Worm (Caenorhabditis elegans): ENCODE data around the gene F54F12.2.

The F54F12.2 gene

ce11 chrIII:13064213-13065184, 24.7 kb downstream of the F54F12.2 start:
- TF ChIP-seq tab-1 (GFP tag; IDR thresholded peaks at IDR 0.05) = no peak
- no peak for TF ChIP-seq flt-1 (GFP tag; IDR thresholded peaks at IDR 0.05)
- no peak for TF ChIP-seq ztf-29 (GFP tag; IDR thresholded peaks at IDR 0.05)
- TF ChIP-seq cog-1 (tag; optimal IDR thresholded peaks at IDR 0.05) = peak; percentile 4

- TF ChIP-seq flt-1 (GFP tag; IDR thresholded peaks at IDR 0.05) = no peak
- no peak for TF ChIP-seq klf-2 (GFP tag; conservative IDR thresholded peaks at IDR 0.05)
- no peak for TF ChIP-seq ztf-23 (GFP tag; IDR thresholded peaks at IDR 0.05)
- TF ChIP-seq ref-1 (GFP tag; conservative IDR thresholded peaks at IDR 0.05) = no peak
- no peak for TF ChIP-seq ztf-29 (GFP tag; IDR thresholded peaks at IDR 0.05)
- no peak for TF ChIP-seq tab-1 (GFP tag; IDR thresholded peaks at IDR 0.05)
- TF ChIP-seq med-1 (GFP tag; optimal IDR thresholded peaks at IDR 0.05; ENCODE audit: insufficient read depth) = no peak
- no peak for TF ChIP-seq T22C8.4 (GFP tag; IDR thresholded peaks at IDR 0.05)
Measured at ce11 chrIII:13065694-13066093, 25.9 kb downstream of the F54F12.2 start.

- TF ChIP-seq ref-1 (GFP tag; conservative IDR thresholded peaks at IDR 0.05) = no peak
- TF ChIP-seq klf-2 (GFP tag; conservative IDR thresholded peaks at IDR 0.05) = no peak
- TF ChIP-seq med-1 (GFP tag; optimal IDR thresholded peaks at IDR 0.05; ENCODE audit: insufficient read depth) = no peak
- TF ChIP-seq cog-1 (tag; optimal IDR thresholded peaks at IDR 0.05) = no peak
- TF ChIP-seq tab-1 (GFP tag; IDR thresholded peaks at IDR 0.05) = no peak
- no peak for TF ChIP-seq ztf-29 (GFP tag; IDR thresholded peaks at IDR 0.05)
- TF ChIP-seq flt-1 (GFP tag; IDR thresholded peaks at IDR 0.05) = no peak
- no peak for TF ChIP-seq T22C8.4 (GFP tag; IDR thresholded peaks at IDR 0.05)
- no peak for TF ChIP-seq ztf-23 (GFP tag; IDR thresholded peaks at IDR 0.05)
Measured at ce11 chrIII:13066828-13067227, 27.0 kb downstream of the F54F12.2 start.

ce11 chrIII:13067884-13068767, 28.3 kb downstream of the F54F12.2 start:
- TF ChIP-seq flt-1 (GFP tag; IDR thresholded peaks at IDR 0.05) (peak; percentile 81), med-1 (GFP tag; optimal IDR thresholded peaks at IDR 0.05; ENCODE audit: insufficient read depth) (no peak), klf-2 (GFP tag; conservative IDR thresholded peaks at IDR 0.05) (no peak), cog-1 (tag; optimal IDR thresholded peaks at IDR 0.05) (peak; percentile 91), tab-1 (GFP tag; IDR thresholded peaks at IDR 0.05) (0 out of 2 replicates have a peak, but pooled peaks have one; percentile 18), ztf-23 (GFP tag; IDR thresholded peaks at IDR 0.05) (peak; percentile 78), ztf-29 (GFP tag; IDR thresholded peaks at IDR 0.05) (no peak; the same call in 1 of the 2 replicates), T22C8.4 (GFP tag; IDR thresholded peaks at IDR 0.05) (no peak), ref-1 (GFP tag; conservative IDR thresholded peaks at IDR 0.05) (no peak)

ce11 chrIII:13069416-13069815, 29.6 kb downstream of the F54F12.2 start:
- TF ChIP-seq T22C8.4 (GFP tag; IDR thresholded peaks at IDR 0.05) (no peak), ztf-23 (GFP tag; IDR thresholded peaks at IDR 0.05) (no peak), cog-1 (tag; optimal IDR thresholded peaks at IDR 0.05) (no peak), ztf-29 (GFP tag; IDR thresholded peaks at IDR 0.05) (no peak), ref-1 (GFP tag; conservative IDR thresholded peaks at IDR 0.05) (no peak), flt-1 (GFP tag; IDR thresholded peaks at IDR 0.05) (no peak), med-1 (GFP tag; optimal IDR thresholded peaks at IDR 0.05; ENCODE audit: insufficient read depth) (no peak), klf-2 (GFP tag; conservative IDR thresholded peaks at IDR 0.05) (no peak), tab-1 (GFP tag; IDR thresholded peaks at IDR 0.05) (no peak)

- TF ChIP-seq ztf-29 (GFP tag; IDR thresholded peaks at IDR 0.05) (peak; percentile 81; the same call in 1 of the 2 replicates), tab-1 (GFP tag; IDR thresholded peaks at IDR 0.05) (no peak), cog-1 (tag; optimal IDR thresholded peaks at IDR 0.05) (peak; percentile 98), ztf-23 (GFP tag; IDR thresholded peaks at IDR 0.05) (peak; percentile 86), flt-1 (GFP tag; IDR thresholded peaks at IDR 0.05) (peak; percentile 91), T22C8.4 (GFP tag; IDR thresholded peaks at IDR 0.05) (peak; percentile 56; the same call in 1 of the 2 replicates), klf-2 (GFP tag; conservative IDR thresholded peaks at IDR 0.05) (no peak), med-1 (GFP tag; optimal IDR thresholded peaks at IDR 0.05; ENCODE audit: insufficient read depth) (peak; percentile 3)
Measured at ce11 chrIII:13070548-13071050, 30.8 kb downstream of the F54F12.2 start, which contains the start of gene Y39E4B.6. Y39E4B.6 (plus strand) TSS chrIII:13070756.

ce11 chrIII:13071432-13072259, 31.8 kb downstream of the F54F12.2 start:
- 0 out of 2 replicates have a peak, but pooled peaks have one; percentile 17 for TF ChIP-seq flt-1 (GFP tag; IDR thresholded peaks at IDR 0.05)
- no peak; the same call in 1 of the 2 replicates for TF ChIP-seq tab-1 (GFP tag; IDR thresholded peaks at IDR 0.05)

- no peak for TF ChIP-seq tab-1 (GFP tag; IDR thresholded peaks at IDR 0.05)
- no peak for TF ChIP-seq ztf-29 (GFP tag; IDR thresholded peaks at IDR 0.05)
- TF ChIP-seq T22C8.4 (GFP tag; IDR thresholded peaks at IDR 0.05) = no peak
- TF ChIP-seq klf-2 (GFP tag; conservative IDR thresholded peaks at IDR 0.05) = no peak
- TF ChIP-seq ztf-23 (GFP tag; IDR thresholded peaks at IDR 0.05) = no peak
- TF ChIP-seq med-1 (GFP tag; optimal IDR thresholded peaks at IDR 0.05; ENCODE audit: insufficient read depth) = no peak
Measured at ce11 chrIII:13087437-13087836, 47.6 kb downstream of the F54F12.2 start.
